Worm (Caenorhabditis elegans): ENCODE measurements around the gene F36H12.10.

F36H12.10 gene

DNA sequence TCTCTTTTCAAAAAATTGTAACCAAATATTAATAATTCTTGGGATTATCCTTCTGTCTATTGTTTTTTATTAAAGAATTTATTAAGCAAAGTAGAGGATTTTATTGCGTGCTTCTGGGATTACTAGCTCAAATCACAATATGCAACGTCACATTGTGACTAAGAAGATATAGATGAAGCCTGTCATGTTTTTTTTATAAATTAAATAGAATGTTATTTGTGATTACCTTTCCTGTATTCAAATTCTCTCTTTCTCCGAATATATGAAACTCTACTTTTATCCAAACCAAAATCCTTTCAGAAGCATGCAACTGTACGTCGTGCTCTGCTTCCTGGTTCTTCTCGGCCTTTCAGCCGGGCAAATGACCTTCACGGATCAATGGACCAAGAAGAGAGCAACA is 36.0 kb upstream of the F36H12.10 start, which contains the start of gene nlp-47:
nlp-47 (plus strand) TSS at position 301 of the 400 bp plus-strand sequence.
- TF ChIP-seq mab-5 (tag; optimal IDR thresholded peaks at IDR 0.05) = no peak
- TF ChIP-seq unc-39 (tag; optimal IDR thresholded peaks at IDR 0.05) = no peak
- no peak for TF ChIP-seq tbx-8 (GFP tag; optimal IDR thresholded peaks at IDR 0.05)
- no peak for TF ChIP-seq elt-3 (tag; optimal IDR thresholded peaks at IDR 0.05)
- no peak for TF ChIP-seq ztf-11 (tag; optimal IDR thresholded peaks at IDR 0.05)
- TF ChIP-seq flh-1 (GFP tag; optimal IDR thresholded peaks at IDR 0.05) = no peak
- TF ChIP-seq blmp-1 (tag; optimal IDR thresholded peaks at IDR 0.05) = no peak
- no peak for TF ChIP-seq sem-2 (GFP tag; optimal IDR thresholded peaks at IDR 0.05)
- TF ChIP-seq nhr-28 (tag; optimal IDR thresholded peaks at IDR 0.05) = no peak
- no peak for TF ChIP-seq ces-1 (GFP tag; optimal IDR thresholded peaks at IDR 0.05)
- TF ChIP-seq ceh-83 (GFP tag; optimal IDR thresholded peaks at IDR 0.05) = no peak
- TF ChIP-seq mep-1 (tag; optimal IDR thresholded peaks at IDR 0.05) = no peak
- TF ChIP-seq sptf-1 (tag; optimal IDR thresholded peaks at IDR 0.05) = no peak

DNA sequence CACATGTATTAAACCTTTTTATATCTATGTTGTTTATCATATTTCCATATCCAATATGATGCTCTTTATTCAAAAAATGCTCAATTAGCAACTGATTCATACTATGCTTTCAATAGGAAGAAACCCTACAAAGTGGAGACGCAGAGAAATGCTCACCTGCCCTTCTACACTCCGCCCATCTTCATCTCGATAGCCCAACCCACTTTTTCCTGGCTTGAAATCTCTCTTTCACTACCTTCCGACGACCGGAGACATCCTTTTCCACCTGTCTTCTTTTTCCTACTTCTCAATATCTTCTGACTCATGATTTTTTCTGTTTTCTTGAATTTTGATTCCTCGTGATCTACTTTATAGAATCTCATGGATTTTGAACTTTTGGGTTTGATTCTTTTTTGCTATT is 34.4 kb upstream of the F36H12.10 start:
- TF ChIP-seq hlh-1 (tag; optimal IDR thresholded peaks at IDR 0.05) (no peak), lin-32 (GFP tag; optimal IDR thresholded peaks at IDR 0.05) (no peak), sptf-1 (tag; optimal IDR thresholded peaks at IDR 0.05) (no peak), nhr-28 (tag; optimal IDR thresholded peaks at IDR 0.05) (no peak), nhr-12 (tag; optimal IDR thresholded peaks at IDR 0.05) (no peak)

DNA sequence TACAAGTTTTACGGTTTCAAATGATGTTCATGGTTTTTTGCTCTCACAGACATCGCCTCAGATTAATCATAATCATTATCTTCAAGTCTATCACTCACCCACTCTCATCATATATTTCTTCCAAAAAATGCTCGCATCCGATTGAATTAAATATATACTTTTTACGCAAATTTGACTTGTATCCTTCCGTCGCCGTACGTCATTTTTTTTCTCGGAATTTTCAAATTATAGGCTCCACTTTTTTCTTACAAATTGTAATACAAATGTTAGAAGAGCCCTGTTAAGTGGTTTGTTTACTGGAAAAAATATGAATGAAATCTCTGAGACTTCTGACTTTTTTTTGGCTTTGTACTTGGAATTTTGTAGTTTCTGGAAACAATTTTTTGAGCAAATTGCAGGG is 32.6 kb upstream of the F36H12.10 start:
- TF ChIP-seq sptf-1 (tag; optimal IDR thresholded peaks at IDR 0.05) = no peak
- TF ChIP-seq cnd-1 (tag; optimal IDR thresholded peaks at IDR 0.05) = no peak
- no peak for TF ChIP-seq nhr-237 (tag; optimal IDR thresholded peaks at IDR 0.05)
- no peak for TF ChIP-seq sem-2 (GFP tag; optimal IDR thresholded peaks at IDR 0.05)
- TF ChIP-seq lsy-2 (tag; optimal IDR thresholded peaks at IDR 0.05) = no peak
- no peak for TF ChIP-seq nhr-76 (tag; optimal IDR thresholded peaks at IDR 0.05)
- TF ChIP-seq hlh-1 (tag; optimal IDR thresholded peaks at IDR 0.05) = no peak
- TF ChIP-seq nhr-28 (tag; optimal IDR thresholded peaks at IDR 0.05) = no peak
- no peak for TF ChIP-seq M03D4.4 (tag; optimal IDR thresholded peaks at IDR 0.05)
- TF ChIP-seq ceh-43 (GFP tag; optimal IDR thresholded peaks at IDR 0.05) = no peak
- no peak for TF ChIP-seq ceh-39 (tag; optimal IDR thresholded peaks at IDR 0.05)
- TF ChIP-seq unc-62 (GFP tag; optimal IDR thresholded peaks at IDR 0.05) = no peak
- no peak for TF ChIP-seq pha-4 (tag; optimal IDR thresholded peaks at IDR 0.05)

DNA sequence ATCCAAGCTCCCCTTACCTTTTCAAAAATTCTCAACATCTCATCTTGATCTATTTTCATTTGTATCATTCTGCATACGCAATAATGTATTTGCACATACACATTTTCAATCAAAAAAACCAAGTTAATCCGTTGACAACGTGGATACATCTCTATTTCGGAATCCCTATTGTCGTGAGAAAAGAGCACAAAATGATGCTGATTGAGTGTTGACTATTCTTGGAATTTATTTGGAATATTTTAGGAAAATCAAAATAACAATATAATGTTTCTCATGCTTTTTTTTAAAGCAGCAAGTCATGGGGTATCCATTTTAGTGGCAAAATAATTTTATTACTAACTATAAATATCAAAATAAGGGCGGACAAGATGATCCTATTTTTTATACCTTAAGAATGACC is 26.9 kb upstream of the F36H12.10 start:
- TF ChIP-seq tbx-8 (GFP tag; optimal IDR thresholded peaks at IDR 0.05) = no peak
- TF ChIP-seq mls-2 (tag; optimal IDR thresholded peaks at IDR 0.05) = no peak
- TF ChIP-seq nhr-12 (tag; optimal IDR thresholded peaks at IDR 0.05) = no peak
- TF ChIP-seq nhr-28 (tag; optimal IDR thresholded peaks at IDR 0.05) = no peak
- TF ChIP-seq ztf-11 (tag; optimal IDR thresholded peaks at IDR 0.05) = no peak
- TF ChIP-seq ham-2 (GFP tag; optimal IDR thresholded peaks at IDR 0.05) = no peak
- no peak for TF ChIP-seq elt-3 (tag; optimal IDR thresholded peaks at IDR 0.05)
- TF ChIP-seq blmp-1 (tag; optimal IDR thresholded peaks at IDR 0.05) = no peak
- no peak for TF ChIP-seq ceh-83 (GFP tag; optimal IDR thresholded peaks at IDR 0.05)
- no peak for TF ChIP-seq lin-13 (tag; optimal IDR thresholded peaks at IDR 0.05)
- TF ChIP-seq hlh-1 (tag; optimal IDR thresholded peaks at IDR 0.05) = no peak
- TF ChIP-seq unc-62 (GFP tag; optimal IDR thresholded peaks at IDR 0.05) = no peak
- TF ChIP-seq elt-1 (tag; optimal IDR thresholded peaks at IDR 0.05; ENCODE audit: borderline replicate concordance, insufficient read depth) = no peak
- no peak for TF ChIP-seq sem-2 (GFP tag; optimal IDR thresholded peaks at IDR 0.05)

DNA sequence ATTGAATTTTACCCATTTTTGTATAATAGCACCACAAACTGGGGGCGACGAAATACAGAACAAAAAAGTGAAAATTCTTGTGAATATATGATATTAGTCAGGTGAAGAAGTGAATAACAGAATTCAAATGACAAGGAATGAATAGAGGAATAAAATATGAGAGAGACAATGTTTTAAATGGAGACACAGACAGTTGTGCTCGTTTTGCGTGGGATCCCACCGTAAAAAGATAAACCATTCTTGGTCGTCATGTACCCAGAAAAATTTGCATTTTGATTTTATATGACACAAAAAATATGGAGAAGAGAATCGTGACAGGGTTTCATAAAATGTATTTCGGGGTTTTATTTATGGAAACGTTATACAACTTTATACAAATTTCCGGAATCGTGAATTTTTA is 23.2 kb upstream of the F36H12.10 start, which contains the start of gene F36H12.17:
F36H12.17 (minus strand) TSS at position 101 of the 400 bp plus-strand sequence.
- TF ChIP-seq nhr-76 (tag; optimal IDR thresholded peaks at IDR 0.05) (no peak), unc-62 (GFP tag; optimal IDR thresholded peaks at IDR 0.05) (no peak), lin-13 (tag; optimal IDR thresholded peaks at IDR 0.05) (no peak), nhr-2 (tag; optimal IDR thresholded peaks at IDR 0.05) (no peak), elt-1 (tag; optimal IDR thresholded peaks at IDR 0.05; ENCODE audit: borderline replicate concordance, insufficient read depth) (no peak), ces-1 (GFP tag; optimal IDR thresholded peaks at IDR 0.05) (no peak), ceh-39 (tag; optimal IDR thresholded peaks at IDR 0.05) (no peak), cnd-1 (tag; optimal IDR thresholded peaks at IDR 0.05) (no peak), flh-1 (GFP tag; optimal IDR thresholded peaks at IDR 0.05) (no peak), pha-4 (tag; optimal IDR thresholded peaks at IDR 0.05) (no peak), ztf-11 (tag; optimal IDR thresholded peaks at IDR 0.05) (no peak), snpc-4 (tag; optimal IDR thresholded peaks at IDR 0.05) (no peak), hlh-1 (tag; optimal IDR thresholded peaks at IDR 0.05) (no peak), mep-1 (tag; optimal IDR thresholded peaks at IDR 0.05) (no peak), tbx-8 (GFP tag; optimal IDR thresholded peaks at IDR 0.05) (no peak), unc-120 (tag; optimal IDR thresholded peaks at IDR 0.05; ENCODE audit: poor library complexity, severe bottlenecking) (no peak)
